Fruit fly (Drosophila melanogaster) whole organism, pupa: ENCODE data around the gene CG15199.

ENCODE experiments used
- CG10348 ChIP-seq: fragments of 200-800 bp; sonication (Bioruptor generic); IDR thresholded peaks from 2 replicates; pipeline ENCODE4 v1.3.6; 2022; ENCODE audit warnings: missing biosample characterization, missing genetic modification characterization
- CG15710 ChIP-seq: fragments of 200-800 bp; sonication (Bioruptor generic); optimal IDR thresholded peaks from 2 replicates; lab custom pipeline; 2018; ENCODE audit warnings: missing biosample characterization, mild to moderate bottlenecking, missing genetic modification characterization, moderate library complexity
- CG17806 ChIP-seq: fragments of 200-800 bp; sonication (Bioruptor generic); optimal IDR thresholded peaks from 2 replicates; lab custom pipeline; 2018; ENCODE audit warnings: missing biosample characterization, mild to moderate bottlenecking, missing genetic modification characterization, moderate library complexity
- CG32121 ChIP-seq: fragments of 200-800 bp; sonication (Bioruptor generic); IDR thresholded peaks from 2 replicates; pipeline ENCODE4 v1.3.6; 2022; ENCODE audit warnings: missing biosample characterization, missing genetic modification characterization
- CG4496 ChIP-seq: fragments of 200-800 bp; sonication (Bioruptor generic); IDR thresholded peaks from 3 replicates; pipeline ENCODE4 v1.3.6; 2022; ENCODE audit warnings: missing biosample characterization, missing genetic modification characterization
- CG8301 ChIP-seq: fragments of 200-800 bp; sonication (Bioruptor generic); optimal IDR thresholded peaks from 2 replicates; lab custom pipeline; 2018; ENCODE audit warnings: missing biosample characterization, mild to moderate bottlenecking, missing genetic modification characterization
- CG9948 ChIP-seq: fragments of 200-800 bp; sonication (Bioruptor generic); optimal IDR thresholded peaks from 2 replicates; lab custom pipeline; 2018; ENCODE audit warnings: missing biosample characterization, mild to moderate bottlenecking, missing genetic modification characterization, moderate library complexity
- gl ChIP-seq: fragments of 200-800 bp; sonication (Bioruptor generic); optimal IDR thresholded peaks from 2 replicates; lab custom pipeline; 2018; ENCODE audit warnings: missing biosample characterization, mild to moderate bottlenecking, missing genetic modification characterization

CG15199 gene

dm6 chrX:11092201-11092600, 49.4 kb downstream of the CG15199 start, which contains the start of gene CG2061:
CG2061 (plus strand) TSS chrX:11092492.
- no peak for TF ChIP-seq CG8301 (tag; lab: Kevin White, UChicago)
- no peak for TF ChIP-seq CG15710
- TF ChIP-seq CG10348 (GFP tag; lab: Robert Waterston, UW), result no peak
- no peak for TF ChIP-seq gl (tag; lab: Kevin White, UChicago)
- TF ChIP-seq CG9948, result no peak
- no peak for TF ChIP-seq CG4496 (GFP tag; lab: Robert Waterston, UW)
- TF ChIP-seq CG17806 (tag; lab: Kevin White, UChicago), result no peak
- TF ChIP-seq CG32121 (GFP tag; lab: Robert Waterston, UW), result no peak
